Worm (Caenorhabditis elegans) whole organism, L3 larva: ENCODE data around the gene K01D12.20.

Source experiments
- R02D3.7 ChIP-seq: fragments of 150-350 bp; optimal IDR thresholded peaks from 2 replicates; lab custom pipeline; 2014; ENCODE audit warnings: missing biosample characterization, missing genetic modification characterization
- ceh-9 ChIP-seq: sonication (generic microtip); optimal IDR thresholded peaks from 2 replicates; lab custom pipeline; 2018; ENCODE audit warnings: missing biosample characterization, missing genetic modification characterization
- daf-12 ChIP-seq: fragments of 150-350 bp; optimal IDR thresholded peaks from 2 replicates; lab custom pipeline; 2014; ENCODE audit warnings: missing biosample characterization, missing genetic modification reagents, missing genetic modification characterization
- egl-27 ChIP-seq: sonication (generic microtip); optimal IDR thresholded peaks from 4 replicates; lab custom pipeline; 2017; ENCODE audit warnings: missing biosample characterization, missing genetic modification reagents, missing genetic modification characterization
- egl-5 ChIP-seq: fragments of 150-350 bp; optimal IDR thresholded peaks from 2 replicates; lab custom pipeline; 2017; ENCODE audit warnings: missing biosample characterization, missing genetic modification reagents, missing genetic modification characterization, inconsistent platforms
- elt-1 ChIP-seq: fragments of 150-350 bp; optimal IDR thresholded peaks from 2 replicates; lab custom pipeline; 2014; ENCODE audit warnings: missing biosample characterization, missing genetic modification characterization
- elt-3 ChIP-seq, 3 experiments: fragments of 150-350 bp in 1 of 3; sonication (generic microtip) in 2 of 3; optimal IDR thresholded peaks; 2 replicates in 2 of 3; 4 replicates in 1 of 3; lab custom pipeline; 2014 to 2017; ENCODE audit warnings: missing biosample characterization in 3 of 3, missing genetic modification characterization in 3 of 3
- eor-1 ChIP-seq, 2 experiments: fragments of 150-350 bp; optimal IDR thresholded peaks; 2 replicates each; lab custom pipeline; 2014 to 2018; ENCODE audit warnings: missing biosample characterization in 2 of 2, missing genetic modification characterization in 2 of 2
- fkh-10 ChIP-seq: sonication (generic microtip); optimal IDR thresholded peaks from 2 replicates; lab custom pipeline; 2017; ENCODE audit warnings: missing biosample characterization, missing genetic modification reagents, missing genetic modification characterization
- fkh-2 ChIP-seq: fragments of 150-350 bp; optimal IDR thresholded peaks from 2 replicates; lab custom pipeline; 2014; ENCODE audit warnings: missing biosample characterization, missing genetic modification reagents, missing genetic modification characterization
- hmg-11 ChIP-seq: sonication (generic microtip); optimal IDR thresholded peaks from 2 replicates; lab custom pipeline; 2016; ENCODE audit warnings: missing genetic modification characterization, missing compliant biosample characterization
- lin-15B ChIP-seq: fragments of 150-350 bp; optimal IDR thresholded peaks from 2 replicates; lab custom pipeline; 2014; ENCODE audit warnings: missing biosample characterization, missing genetic modification characterization
- lin-39 ChIP-seq: fragments of 150-350 bp; optimal IDR thresholded peaks from 2 replicates; lab custom pipeline; 2018; ENCODE audit warnings: missing biosample characterization, missing genetic modification reagents, missing genetic modification characterization
- mml-1 ChIP-seq: fragments of 150-350 bp; sonication (generic microtip); optimal IDR thresholded peaks from 3 replicates; lab custom pipeline; 2014; ENCODE audit warnings: missing biosample characterization, missing genetic modification characterization
- nfya-1 ChIP-seq: sonication (generic microtip); optimal IDR thresholded peaks from 2 replicates; lab custom pipeline; 2017; ENCODE audit warnings: missing genetic modification characterization, mild to moderate bottlenecking, missing compliant biosample characterization, antibody characterized with exemption, moderate library complexity; ENCODE audit not compliant: insufficient read depth
- nhr-11 ChIP-seq: fragments of 150-350 bp; optimal IDR thresholded peaks from 2 replicates; lab custom pipeline; 2014; ENCODE audit warnings: missing biosample characterization, missing genetic modification characterization
- nhr-12 ChIP-seq: fragments of 150-350 bp; optimal IDR thresholded peaks from 2 replicates; lab custom pipeline; 2014; ENCODE audit warnings: missing biosample characterization, missing genetic modification characterization
- nhr-23 ChIP-seq: fragments of 150-350 bp; optimal IDR thresholded peaks from 2 replicates; lab custom pipeline; 2014; ENCODE audit warnings: missing biosample characterization, missing genetic modification reagents, missing genetic modification characterization
- nhr-237 ChIP-seq: fragments of 150-350 bp; optimal IDR thresholded peaks from 2 replicates; lab custom pipeline; 2014; ENCODE audit warnings: missing biosample characterization, missing genetic modification characterization
- nhr-25 ChIP-seq: sonication (generic microtip); optimal IDR thresholded peaks from 2 replicates; lab custom pipeline; 2017; ENCODE audit warnings: missing biosample characterization, missing genetic modification characterization
- nhr-28 ChIP-seq: fragments of 150-350 bp; optimal IDR thresholded peaks from 2 replicates; lab custom pipeline; 2014; ENCODE audit warnings: missing biosample characterization, missing genetic modification characterization
- nhr-43 ChIP-seq: sonication (generic microtip); optimal IDR thresholded peaks from 2 replicates; lab custom pipeline; 2016; ENCODE audit warnings: mild to moderate bottlenecking, missing genetic modification characterization, missing compliant biosample characterization; ENCODE audit not compliant: poor library complexity, severe bottlenecking
- nhr-67 ChIP-seq: fragments of 150-350 bp; optimal IDR thresholded peaks from 2 replicates; lab custom pipeline; 2014; ENCODE audit warnings: missing biosample characterization, missing genetic modification characterization
- pha-4 ChIP-seq: fragments of 150-350 bp; optimal IDR thresholded peaks from 2 replicates; lab custom pipeline; 2014; ENCODE audit warnings: missing biosample characterization, missing genetic modification reagents, missing genetic modification characterization
- pqm-1 ChIP-seq: fragments of 150-350 bp; optimal IDR thresholded peaks from 2 replicates; lab custom pipeline; 2017; ENCODE audit warnings: missing biosample characterization, missing genetic modification characterization, inconsistent platforms
- sea-2 ChIP-seq: fragments of 150-350 bp; sonication (generic microtip); optimal IDR thresholded peaks from 4 replicates; lab custom pipeline; 2014; ENCODE audit warnings: missing biosample characterization, missing genetic modification reagents, missing genetic modification characterization
- skn-1 ChIP-seq: fragments of 150-350 bp; optimal IDR thresholded peaks from 2 replicates; lab custom pipeline; 2014; ENCODE audit warnings: missing biosample characterization, missing genetic modification characterization
- snpc-4 ChIP-seq: fragments of 150-350 bp; optimal IDR thresholded peaks from 2 replicates; lab custom pipeline; 2014; ENCODE audit warnings: missing biosample characterization, missing genetic modification characterization
- tbx-2 ChIP-seq: sonication (generic microtip); optimal IDR thresholded peaks from 2 replicates; lab custom pipeline; 2016; ENCODE audit warnings: mild to moderate bottlenecking, missing genetic modification characterization, missing compliant biosample characterization
- unc-39 ChIP-seq: sonication (generic microtip); optimal IDR thresholded peaks from 4 replicates; lab custom pipeline; 2017; ENCODE audit warnings: missing biosample characterization, missing genetic modification characterization
- unc-62 ChIP-seq: fragments of 150-350 bp; sonication (generic microtip); optimal IDR thresholded peaks from 4 replicates; lab custom pipeline; 2014; ENCODE audit warnings: missing biosample characterization, missing genetic modification reagents, missing genetic modification characterization
- ztf-11 ChIP-seq: fragments of 150-350 bp; optimal IDR thresholded peaks from 2 replicates; lab custom pipeline; 2014; ENCODE audit warnings: missing biosample characterization, missing genetic modification characterization
- ztf-4 ChIP-seq: fragments of 150-350 bp; optimal IDR thresholded peaks from 2 replicates; lab custom pipeline; 2014; ENCODE audit warnings: missing biosample characterization, missing genetic modification characterization

The K01D12.20 gene

ce11 chrV:12371386-12371785 is 29.2 kb downstream of the K01D12.20 start, which contains the start of gene F23H12.7:
TSS of gene F23H12.7 (plus strand) at chrV:12371686.
- TF ChIP-seq skn-1 (tag; lab: Kevin White, UChicago) (no peak), unc-62 (GFP tag; lab: Kevin White, UChicago) (no peak), lin-39 (tag; lab: Kevin White, UChicago) (no peak)

DNA sequence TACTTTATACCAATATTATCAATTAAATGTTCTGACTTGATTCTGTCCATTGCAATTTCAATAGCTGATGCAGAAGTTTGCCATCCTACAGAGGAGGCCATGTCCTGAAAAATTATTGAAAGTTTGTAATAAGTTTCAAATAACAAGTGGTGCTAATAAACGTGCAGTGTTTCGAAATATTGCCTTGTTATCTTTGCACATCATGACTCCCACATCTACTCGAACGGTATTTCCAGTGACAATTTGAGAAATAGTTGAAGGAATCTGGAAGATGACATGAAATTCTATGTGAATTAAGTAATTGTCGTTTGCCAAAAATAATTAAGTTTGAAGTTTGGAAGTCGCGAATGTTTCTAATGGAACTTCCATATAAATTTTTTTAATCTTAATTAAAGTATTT is 31.2 kb downstream of the K01D12.20 start, which contains the start of gene gcy-13:
Gene gcy-13 (minus strand): TSS at position 101 of the 400 bp plus-strand sequence.
- TF ChIP-seq egl-27 (tag; lab: Kevin White, UChicago) (no peak), nhr-25 (tag; lab: Kevin White, UChicago) (no peak), eor-1 (tag; optimal IDR thresholded peaks at IDR 0.05; lab: Kevin White, UChicago) (no peak), ceh-9 (tag; lab: Kevin White, UChicago) (no peak)

ce11 chrV:12365104-12365503 is 35.5 kb downstream of the K01D12.20 start, which contains the start of gene fipr-2:
TSS of gene fipr-2 (plus strand) at chrV:12365348.
- TF ChIP-seq ztf-11 (no peak), tbx-2 (tag; lab: Kevin White, UChicago) (no peak), nhr-43 (tag; lab: Kevin White, UChicago) (no peak), eor-1 (tag; optimal IDR thresholded peaks at IDR 0.05; lab: Kevin White, UChicago) (no peak), egl-27 (tag; lab: Kevin White, UChicago) (no peak), nhr-12 (no peak), pha-4 (tag; lab: Kevin White, UChicago) (peak; percentile 81)

ce11 chrV:12361644-12362043 is 39.0 kb downstream of the K01D12.20 start, which contains the start of gene fipr-1:
TSS of gene fipr-1 (minus strand) at chrV:12361744.
- TF ChIP-seq tbx-2 (tag; lab: Kevin White, UChicago): no peak
- TF ChIP-seq sea-2 (GFP tag; lab: Kevin White, UChicago): no peak
- no peak for TF ChIP-seq fkh-2 (tag; lab: Kevin White, UChicago)
- no peak for TF ChIP-seq R02D3.7 (tag; lab: Kevin White, UChicago)
- no peak for TF ChIP-seq egl-5 (tag; lab: Kevin White, UChicago)
- TF ChIP-seq pqm-1: no peak
- no peak for TF ChIP-seq hmg-11
- TF ChIP-seq unc-62 (GFP tag; lab: Kevin White, UChicago): no peak
- TF ChIP-seq nhr-67 (tag; lab: Kevin White, UChicago): no peak
- TF ChIP-seq nhr-11: no peak
- TF ChIP-seq lin-15B (tag; lab: Kevin White, UChicago): no peak
- no peak for TF ChIP-seq lin-39 (tag; lab: Kevin White, UChicago)
- no peak for TF ChIP-seq unc-39 (tag; lab: Kevin White, UChicago)
- no peak for TF ChIP-seq snpc-4 (tag; lab: Kevin White, UChicago)
- no peak for TF ChIP-seq ztf-4 (tag; lab: Kevin White, UChicago)
- no peak for TF ChIP-seq mml-1

- TF ChIP-seq nhr-43 (tag; lab: Kevin White, UChicago) (no peak), nhr-23 (tag; lab: Kevin White, UChicago) (no peak), daf-12 (tag; lab: Kevin White, UChicago) (no peak), R02D3.7 (tag; lab: Kevin White, UChicago) (no peak), elt-1 (no peak), elt-3 (tag; optimal IDR thresholded peaks at IDR 0.05; lab: Kevin White, UChicago) (no peak), nhr-237 (tag; lab: Kevin White, UChicago) (no peak), lin-39 (tag; lab: Kevin White, UChicago) (no peak), pqm-1 (no peak), nhr-28 (tag; lab: Kevin White, UChicago) (no peak), fkh-10 (GFP tag; lab: Kevin White, UChicago) (no peak), nfya-1 (tag; lab: Kevin White, UChicago) (no peak), unc-62 (GFP tag; lab: Kevin White, UChicago) (no peak), ztf-4 (tag; lab: Kevin White, UChicago) (no peak), nhr-12 (no peak), skn-1 (tag; lab: Kevin White, UChicago) (no peak)
- TF ChIP-seq, all 47 proteins: peak for 0
Measured at ce11 chrV:12358347-12358746, 42.3 kb downstream of the K01D12.20 start, which contains the start of gene F23H12.5. TSS of gene F23H12.5 (plus strand) at chrV:12358647.
